Fruit fly (Drosophila melanogaster) whole organism, embryonic: ENCODE results near the gene Gem2.

ENCODE experiments used
- Antp ChIP-seq: fragments of 200-800 bp; sonication (Bioruptor generic); optimal IDR thresholded peaks from 3 replicates; lab custom pipeline; 2016; ENCODE audit warnings: missing biosample characterization, missing genetic modification characterization
- Asciz ChIP-seq: fragments of 200-800 bp; sonication (Bioruptor generic); optimal IDR thresholded peaks from 2 replicates; lab custom pipeline; 2017; ENCODE audit warnings: missing biosample characterization, mild to moderate bottlenecking, missing genetic modification characterization, missing genetic modification reagents
- Awh ChIP-seq: fragments of 200-800 bp; sonication (Bioruptor generic); IDR thresholded peaks from 2 replicates; pipeline ENCODE4, ENCODE4 v1.3.6; 2022; ENCODE audit warnings: missing biosample characterization, missing genetic modification characterization
- Bteb2 ChIP-seq: fragments of 200-800 bp; sonication (Bioruptor generic); optimal IDR thresholded peaks from 2 replicates; lab custom pipeline; 2016; ENCODE audit warnings: missing biosample characterization, missing genetic modification characterization
- CG10209 ChIP-seq: fragments of 200-800 bp; sonication (Bioruptor generic); optimal IDR thresholded peaks from 3 replicates; lab custom pipeline; 2017; ENCODE audit warnings: missing biosample characterization, mild to moderate bottlenecking, missing genetic modification characterization, missing genetic modification reagents
- CG11504 ChIP-seq: fragments of 200-800 bp; sonication (Bioruptor generic); optimal IDR thresholded peaks from 3 replicates; lab custom pipeline; 2019; ENCODE audit warnings: missing biosample characterization, mild to moderate bottlenecking, missing genetic modification characterization, moderate library complexity
- CG12155 ChIP-seq: fragments of 200-800 bp; sonication (Bioruptor generic); optimal IDR thresholded peaks from 3 replicates; lab custom pipeline; 2016; ENCODE audit warnings: missing biosample characterization, missing genetic modification characterization
- CG12942 ChIP-seq: fragments of 200-800 bp; sonication (Bioruptor generic); optimal IDR thresholded peaks from 3 replicates; lab custom pipeline; 2016; ENCODE audit warnings: missing biosample characterization, missing genetic modification characterization
- CG13775 ChIP-seq: fragments of 200-800 bp; sonication (Bioruptor generic); optimal IDR thresholded peaks from 3 replicates; lab custom pipeline; 2017; ENCODE audit warnings: missing biosample characterization, mild to moderate bottlenecking, missing genetic modification characterization
- CG14050 ChIP-seq: fragments of 200-800 bp; sonication (Bioruptor generic); IDR thresholded peaks from 3 replicates; pipeline ENCODE4 v1.3.6; 2022; ENCODE audit warnings: missing biosample characterization, missing genetic modification characterization
- CG1647 ChIP-seq: fragments of 200-800 bp; sonication (Bioruptor generic); optimal IDR thresholded peaks from 3 replicates; lab custom pipeline; 2016; ENCODE audit warnings: missing biosample characterization, missing genetic modification characterization
- CG17328 ChIP-seq: fragments of 200-800 bp; sonication (Bioruptor generic); IDR thresholded peaks from 2 replicates; pipeline ENCODE4 v1.3.6; 2022; ENCODE audit warnings: missing biosample characterization, missing genetic modification characterization
- CG2120 ChIP-seq: fragments of 200-800 bp; sonication (Bioruptor generic); optimal IDR thresholded peaks from 3 replicates; lab custom pipeline; 2016; ENCODE audit warnings: missing biosample characterization, missing genetic modification characterization
- CG30403 ChIP-seq: fragments of 200-800 bp; sonication (Bioruptor generic); optimal IDR thresholded peaks from 3 replicates; lab custom pipeline; 2016; ENCODE audit warnings: missing biosample characterization, missing genetic modification characterization
- CG3065 ChIP-seq: fragments of 200-800 bp; sonication (Bioruptor generic); optimal IDR thresholded peaks from 2 replicates; lab custom pipeline; 2016; ENCODE audit warnings: missing biosample characterization, missing genetic modification characterization
- CG33557 ChIP-seq: fragments of 200-800 bp; sonication (Bioruptor generic); optimal IDR thresholded peaks from 2 replicates; lab custom pipeline; 2019; ENCODE audit warnings: missing biosample characterization, mild to moderate bottlenecking, missing genetic modification characterization, moderate library complexity
- CG4854 ChIP-seq: fragments of 200-800 bp; sonication (Bioruptor generic); optimal IDR thresholded peaks from 2 replicates; lab custom pipeline; 2016; ENCODE audit warnings: missing biosample characterization, missing genetic modification characterization, inconsistent platforms
- CG8089 ChIP-seq: fragments of 200-800 bp; sonication (Bioruptor generic); optimal IDR thresholded peaks from 3 replicates; lab custom pipeline; 2016; ENCODE audit warnings: missing biosample characterization, missing genetic modification characterization
- CG8290 ChIP-seq, 3 experiments: fragments of 200-800 bp; sonication (Bioruptor generic); optimal IDR thresholded peaks; 2 replicates each; lab custom pipeline; 2016 to 2019; ENCODE audit warnings: missing biosample characterization in 3 of 3, missing genetic modification characterization in 3 of 3, mild to moderate bottlenecking in 2 of 3, moderate library complexity in 1 of 3
- CG9817 ChIP-seq: fragments of 200-800 bp; sonication (Bioruptor generic); optimal IDR thresholded peaks from 2 replicates; lab custom pipeline; 2018; ENCODE audit warnings: missing biosample characterization, mild to moderate bottlenecking, missing genetic modification characterization, moderate library complexity
- Camta ChIP-seq: fragments of 200-800 bp; sonication (Bioruptor generic); optimal IDR thresholded peaks from 2 replicates; lab custom pipeline; 2016; ENCODE audit warnings: missing biosample characterization, missing genetic modification characterization
- CoRest ChIP-seq: fragments of 200-800 bp; sonication (Bioruptor generic); optimal IDR thresholded peaks from 3 replicates; lab custom pipeline; 2018; ENCODE audit warnings: missing biosample characterization, mild to moderate bottlenecking, missing genetic modification characterization, moderate library complexity
- D19A ChIP-seq: fragments of 200-800 bp; optimal IDR thresholded peaks from 3 replicates; lab custom pipeline; 2019; ENCODE audit warnings: missing biosample characterization, mild to moderate bottlenecking, missing genetic modification characterization, moderate library complexity
- Dll ChIP-seq: fragments of 200-800 bp; sonication (Bioruptor generic); IDR thresholded peaks from 4 replicates; pipeline ENCODE4 v1.3.6; 2022; ENCODE audit warnings: missing biosample characterization, missing genetic modification characterization; ENCODE audit not compliant: partially characterized antibody
- Elba2 ChIP-seq: fragments of 200-800 bp; sonication (Bioruptor generic); optimal IDR thresholded peaks from 3 replicates; lab custom pipeline; 2016; ENCODE audit warnings: missing biosample characterization, missing genetic modification characterization
- Fer3 ChIP-seq: fragments of 200-800 bp; sonication (Bioruptor generic); optimal IDR thresholded peaks from 2 replicates; lab custom pipeline; 2018; ENCODE audit warnings: missing biosample characterization, mild to moderate bottlenecking, missing genetic modification characterization, moderate library complexity
- HmgZ ChIP-seq: fragments of 200-800 bp; sonication (Bioruptor generic); optimal IDR thresholded peaks from 2 replicates; lab custom pipeline; 2018; ENCODE audit warnings: missing biosample characterization, mild to moderate bottlenecking, missing genetic modification characterization
- Hr51 ChIP-seq, 2 experiments: fragments of 200-800 bp; sonication (Bioruptor generic); optimal IDR thresholded peaks; 2 replicates in 1 of 2; 3 replicates in 1 of 2; lab custom pipeline; 2016 to 2018; ENCODE audit warnings: missing biosample characterization in 2 of 2, missing genetic modification characterization in 2 of 2, mild to moderate bottlenecking in 1 of 2, moderate library complexity in 1 of 2
- NC2β ChIP-seq: fragments of 200-800 bp; sonication (Bioruptor generic); optimal IDR thresholded peaks from 2 replicates; lab custom pipeline; 2016; ENCODE audit warnings: missing biosample characterization, missing genetic modification characterization
- Six4 ChIP-seq: fragments of 200-800 bp; sonication (Bioruptor generic); optimal IDR thresholded peaks from 2 replicates; lab custom pipeline; 2016; ENCODE audit warnings: missing biosample characterization, missing genetic modification characterization
- Sox100B ChIP-seq: fragments of 200-800 bp; sonication (Bioruptor generic); optimal IDR thresholded peaks from 3 replicates; lab custom pipeline; 2018; ENCODE audit warnings: missing biosample characterization, mild to moderate bottlenecking, missing genetic modification characterization
- Sox102F ChIP-seq: fragments of 200-800 bp; sonication (Bioruptor generic); optimal IDR thresholded peaks from 2 replicates; lab custom pipeline; 2018; ENCODE audit warnings: missing biosample characterization, mild to moderate bottlenecking, missing genetic modification characterization, moderate library complexity
- ara ChIP-seq: fragments of 200-800 bp; sonication (Bioruptor generic); IDR thresholded peaks from 2 replicates; pipeline ENCODE4 v1.3.6; 2022; ENCODE audit warnings: missing biosample characterization, missing genetic modification characterization
- crol ChIP-seq: fragments of 200-800 bp; sonication (Bioruptor generic); IDR thresholded peaks from 2 replicates; pipeline ENCODE4 v1.3.6; 2022; ENCODE audit warnings: missing biosample characterization, missing genetic modification characterization
- cwo ChIP-seq: fragments of 200-800 bp; sonication (Bioruptor generic); optimal IDR thresholded peaks from 3 replicates; lab custom pipeline; 2017; ENCODE audit warnings: missing biosample characterization, missing genetic modification characterization, mild to moderate bottlenecking, moderate library complexity, missing genetic modification reagents
- dmrt11E ChIP-seq: fragments of 200-800 bp; sonication (Bioruptor generic); optimal IDR thresholded peaks from 3 replicates; lab custom pipeline; 2018; ENCODE audit warnings: missing biosample characterization, mild to moderate bottlenecking, missing genetic modification characterization, moderate library complexity
- gem ChIP-seq: fragments of 200-800 bp; sonication (Bioruptor generic); optimal IDR thresholded peaks from 2 replicates; lab custom pipeline; 2019; ENCODE audit warnings: missing biosample characterization, mild to moderate bottlenecking, missing genetic modification characterization, moderate library complexity
- inv ChIP-seq: fragments of 200-800 bp; sonication (Bioruptor generic); IDR thresholded peaks from 2 replicates; pipeline ENCODE4 v1.3.6; 2022; ENCODE audit warnings: missing biosample characterization, missing genetic modification characterization; ENCODE audit not compliant: partially characterized antibody
- luna ChIP-seq: fragments of 200-800 bp; sonication (Bioruptor generic); optimal IDR thresholded peaks from 2 replicates; lab custom pipeline; 2016; ENCODE audit warnings: missing biosample characterization, missing genetic modification characterization
- mld ChIP-seq: fragments of 200-800 bp; sonication (Bioruptor generic); IDR thresholded peaks from 3 replicates; pipeline ENCODE4 v1.3.6; 2022; ENCODE audit warnings: missing biosample characterization, missing genetic modification characterization; ENCODE audit not compliant: partially characterized antibody
- pho ChIP-seq: fragments of 200-800 bp; sonication (Bioruptor generic); optimal IDR thresholded peaks from 2 replicates; lab custom pipeline; 2016; ENCODE audit warnings: missing biosample characterization, missing genetic modification characterization
- phol ChIP-seq: fragments of 200-800 bp; sonication (Bioruptor generic); optimal IDR thresholded peaks from 3 replicates; lab custom pipeline; 2018; ENCODE audit warnings: missing biosample characterization, mild to moderate bottlenecking, missing genetic modification characterization, moderate library complexity
- prd ChIP-seq, 3 experiments: fragments of >200 bp in 2 of 3; fragments of 200-800 bp in 1 of 3; sonication (Bioruptor generic) in 1 of 3; optimal IDR thresholded peaks in 2 of 3; IDR thresholded peaks in 1 of 3; 2 replicates in 2 of 3; 3 replicates in 1 of 3; pipeline versions ENCODE4 v1.3.6 to Lab custom; 2017 to 2022; ENCODE audit warnings: missing biosample characterization in 1 of 3, missing genetic modification characterization in 1 of 3
- run ChIP-seq: fragments of 200-800 bp; sonication (Bioruptor generic); optimal IDR thresholded peaks from 3 replicates; lab custom pipeline; 2018; ENCODE audit warnings: missing biosample characterization, mild to moderate bottlenecking, missing genetic modification characterization
- tgo ChIP-seq: fragments of 200-800 bp; sonication (Bioruptor generic); IDR thresholded peaks from 3 replicates; pipeline ENCODE4 v1.3.6; 2022; ENCODE audit warnings: missing biosample characterization, missing genetic modification characterization
- vnd ChIP-seq: fragments of 200-800 bp; sonication (Bioruptor generic); IDR thresholded peaks from 3 replicates; pipeline ENCODE4 v1.3.6; 2022; ENCODE audit warnings: missing biosample characterization, missing genetic modification characterization; ENCODE audit not compliant: partially characterized antibody

Gem2 gene

dm6 chr3L:19092125-19093058 is 7.8 kb downstream of the Gem2 start, which contains the start of gene MESR6 (continued):
- no peak for TF ChIP-seq CG13775
- peak; percentile 87 for TF ChIP-seq crol
- no peak for TF ChIP-seq NC2β
- no peak for TF ChIP-seq CG4854 (GFP tag; lab: Kevin White, UChicago)
- TF ChIP-seq CG8089 (GFP tag; lab: Kevin White, UChicago), result no peak
- TF ChIP-seq Dll, result peak; percentile 88
- TF ChIP-seq Hr51 (GFP tag; optimal IDR thresholded peaks at IDR 0.05; lab: Kevin White, UChicago), result peak in 1 of 2 experiments; percentile 61
- peak; percentile 49; the same call in 2 of the 3 replicates for TF ChIP-seq vnd (GFP tag; lab: Robert Waterston, UW)
- peak; percentile 61 for TF ChIP-seq gem (tag; lab: Kevin White, UChicago)
- peak; percentile 16 for TF ChIP-seq CG1647
- no peak for TF ChIP-seq CG12942 (GFP tag; lab: Kevin White, UChicago)
- TF ChIP-seq ara (GFP tag; lab: Robert Waterston, UW), result no peak
- peak; percentile 75 for TF ChIP-seq inv (GFP tag; lab: Robert Waterston, UW)
- no peak for TF ChIP-seq CG3065
- no peak for TF ChIP-seq cwo
- TF ChIP-seq CG2120 (GFP tag; lab: Kevin White, UChicago), result peak; percentile 14
- TF ChIP-seq Awh (GFP tag; lab: Robert Waterston, UW), result peak; percentile 11; the same call in 1 of the 2 replicates
- TF ChIP-seq run, result no peak
- TF ChIP-seq pho (GFP tag; lab: Kevin White, UChicago), result no peak
- TF ChIP-seq mld, result peak; percentile 51; the same call in 1 of the 3 replicates
- TF ChIP-seq Asciz, result peak; percentile 44
- TF ChIP-seq Fer3 (tag; lab: Kevin White, UChicago), result no peak
- TF ChIP-seq prd (optimal IDR thresholded peaks at IDR 0.05; lab: Kevin White, UChicago), result no peak
- peak; percentile 32; the same call in 1 of the 3 replicates for TF ChIP-seq prd (GFP tag; IDR thresholded peaks at IDR 0.05; lab: Robert Waterston, UW)
- TF ChIP-seq CG17328, result peak; percentile 9; the same call in 1 of the 2 replicates
- no peak for TF ChIP-seq CG9817 (tag; lab: Kevin White, UChicago)
- no peak for TF ChIP-seq CG33557
- no peak for TF ChIP-seq Six4 (GFP tag; lab: Kevin White, UChicago)
- TF ChIP-seq CG14050 (GFP tag; lab: Robert Waterston, UW), result peak; percentile 17; the same call in 1 of the 3 replicates
- TF ChIP-seq Antp (GFP tag; lab: Kevin White, UChicago), result no peak
- no peak for TF ChIP-seq dmrt11E (tag; lab: Kevin White, UChicago)
- TF ChIP-seq Elba2 (GFP tag; lab: Kevin White, UChicago), result no peak
- peak; percentile 31 for TF ChIP-seq Sox100B (GFP tag; lab: Kevin White, UChicago)
- peak; percentile 13 for TF ChIP-seq CG10209 (GFP tag; lab: Kevin White, UChicago)
- peak; percentile 7 for TF ChIP-seq Camta (GFP tag; lab: Kevin White, UChicago)
- TF ChIP-seq Sox102F (GFP tag; lab: Kevin White, UChicago), result peak; percentile 58
- TF ChIP-seq CG11504 (tag; lab: Kevin White, UChicago), result peak; percentile 52
- peak; percentile 89 for TF ChIP-seq D19A (tag; lab: Kevin White, UChicago)
- no peak for TF ChIP-seq Bteb2 (GFP tag; lab: Kevin White, UChicago)
- TF ChIP-seq luna (GFP tag; lab: Kevin White, UChicago), result peak; percentile 3
- no peak for TF ChIP-seq CG8290 (GFP tag; optimal IDR thresholded peaks at IDR 0.05; lab: Kevin White, UChicago)
- peak in 1 of 2 experiments; percentile 68 for TF ChIP-seq CG8290 (tag; optimal IDR thresholded peaks at IDR 0.05; lab: Kevin White, UChicago)
- TF ChIP-seq CoRest, result peak; percentile 47
- TF ChIP-seq HmgZ (tag; lab: Kevin White, UChicago), result peak; percentile 60
- peak; percentile 60 for TF ChIP-seq phol
- TF ChIP-seq CG30403 (GFP tag; lab: Kevin White, UChicago), result peak; percentile 31
- TF ChIP-seq tgo (GFP tag; lab: Robert Waterston, UW), result peak; percentile 11; the same call in 2 of the 3 replicates
- TF ChIP-seq CG12155, result no peak
